Worm (Caenorhabditis elegans) whole organism, L1 larva: ENCODE results near the gene lite-1.

Experiments used
- C04F5.9 ChIP-seq: sonication (generic microtip); optimal IDR thresholded peaks from 2 replicates; lab custom pipeline; 2016; ENCODE audit warnings: missing genetic modification characterization, missing compliant biosample characterization
- C16A3.4 ChIP-seq: fragments of 150-350 bp; optimal IDR thresholded peaks from 2 replicates; lab custom pipeline; 2014; ENCODE audit warnings: missing biosample characterization, missing genetic modification characterization
- Y116A8C.19 ChIP-seq: sonication (generic microtip); optimal IDR thresholded peaks from 2 replicates; lab custom pipeline; 2016; ENCODE audit warnings: missing compliant biosample characterization, missing genetic modification characterization, borderline replicate concordance
- ceh-63 ChIP-seq: fragments of 200-800 bp; sonication (Bioruptor generic); optimal IDR thresholded peaks from 2 replicates; lab custom pipeline; 2018; ENCODE audit warnings: mild to moderate bottlenecking, missing genetic modification characterization, missing compliant biosample characterization
- ceh-82 ChIP-seq, 3 experiments: fragments of 150-350 bp in 1 of 3; sonication (generic microtip) in 2 of 3; optimal IDR thresholded peaks; 2 replicates each; lab custom pipeline; 2014 to 2017; ENCODE audit warnings: missing biosample characterization in 3 of 3, missing genetic modification characterization in 3 of 3
- ceh-88 ChIP-seq: fragments of 200-800 bp; sonication (Bioruptor generic); IDR thresholded peaks from 2 replicates; pipeline ENCODE4 v1.3.6; 2022; ENCODE audit warnings: missing genetic modification characterization, missing compliant biosample characterization
- ces-1 ChIP-seq: fragments of 150-350 bp; optimal IDR thresholded peaks from 2 replicates; lab custom pipeline; 2014; ENCODE audit warnings: missing biosample characterization, missing genetic modification reagents, missing genetic modification characterization
- dpl-1 ChIP-seq, 3 experiments: fragments of 150-350 bp in 2 of 3; sonication (generic microtip) in 1 of 3; optimal IDR thresholded peaks; 2 replicates each; lab custom pipeline; 2014 to 2017; ENCODE audit warnings: missing biosample characterization in 3 of 3, missing genetic modification characterization in 3 of 3, missing genetic modification reagents in 3 of 3
- dsc-1 ChIP-seq: sonication (generic microtip); optimal IDR thresholded peaks from 2 replicates; lab custom pipeline; 2016; ENCODE audit warnings: mild to moderate bottlenecking, missing genetic modification characterization, missing compliant biosample characterization
- efl-1 ChIP-seq, 4 experiments: fragments of 150-350 bp; optimal IDR thresholded peaks in 3 of 4; peaks in 1 of 4; 1 replicate in 1 of 4; 2 replicates in 3 of 4; lab custom pipeline; 2014; ENCODE audit warnings: missing biosample characterization in 2 of 4, missing genetic modification characterization in 2 of 4, missing genetic modification reagents in 2 of 4
- efl-3 ChIP-seq: fragments of 200-800 bp; sonication (Bioruptor generic); optimal IDR thresholded peaks from 2 replicates; lab custom pipeline; 2018; ENCODE audit warnings: mild to moderate bottlenecking, missing genetic modification characterization, missing compliant biosample characterization
- egl-13 ChIP-seq: sonication (generic microtip); optimal IDR thresholded peaks from 2 replicates; lab custom pipeline; 2016; ENCODE audit warnings: missing genotype, missing genetic modification reagents, missing genetic modification characterization, missing compliant biosample characterization
- egl-27 ChIP-seq, 2 experiments: fragments of 150-350 bp in 1 of 2; sonication (generic microtip); optimal IDR thresholded peaks; 3 replicates each; lab custom pipeline; 2017 to 2018; ENCODE audit warnings: missing biosample characterization in 2 of 2, missing genetic modification characterization in 2 of 2, missing genetic modification reagents in 2 of 2
- elt-2 ChIP-seq: sonication (generic microtip); optimal IDR thresholded peaks from 2 replicates; lab custom pipeline; 2016; ENCODE audit warnings: missing genetic modification characterization, mild to moderate bottlenecking, inconsistent platforms, missing compliant biosample characterization, missing genetic modification reagents
- ets-5 ChIP-seq: fragments of 200-800 bp; sonication (Bioruptor generic); IDR thresholded peaks from 2 replicates; pipeline ENCODE4 v1.3.6; 2022; ENCODE audit warnings: missing genetic modification characterization, missing compliant biosample characterization
- fkh-8 ChIP-seq: sonication (generic microtip); optimal IDR thresholded peaks from 2 replicates; lab custom pipeline; 2016; ENCODE audit warnings: mild to moderate bottlenecking, missing genetic modification characterization, missing compliant biosample characterization
- fos-1 ChIP-seq: fragments of 150-350 bp; optimal IDR thresholded peaks from 2 replicates; lab custom pipeline; 2014; ENCODE audit warnings: missing biosample characterization, missing genetic modification characterization
- grh-1 ChIP-seq: fragments of 200-800 bp; sonication (Bioruptor generic); IDR thresholded peaks from 2 replicates; pipeline ENCODE4 v1.3.6; 2022; ENCODE audit warnings: missing genetic modification reagents, missing genetic modification characterization, missing compliant biosample characterization
- hlh-17 ChIP-seq: fragments of 200-800 bp; sonication (Bioruptor generic); optimal IDR thresholded peaks from 2 replicates; lab custom pipeline; 2018; ENCODE audit warnings: missing genetic modification characterization, mild to moderate bottlenecking, missing compliant biosample characterization, moderate library complexity, borderline replicate concordance
- hpl-2 ChIP-seq: fragments of 150-350 bp; optimal IDR thresholded peaks from 2 replicates; lab custom pipeline; 2014; ENCODE audit warnings: missing biosample characterization, missing genetic modification reagents, missing genetic modification characterization
- isw-1 ChIP-seq: fragments of 200-800 bp; sonication (Bioruptor generic); IDR thresholded peaks from 2 replicates; pipeline ENCODE4 v1.3.6; 2022; ENCODE audit warnings: missing genetic modification characterization, missing compliant biosample characterization
- lin-13 ChIP-seq: fragments of 150-350 bp; optimal IDR thresholded peaks from 2 replicates; lab custom pipeline; 2014; ENCODE audit warnings: missing biosample characterization, missing genetic modification reagents, missing genetic modification characterization
- lin-15B ChIP-seq: fragments of 150-350 bp; sonication (generic microtip); optimal IDR thresholded peaks from 3 replicates; lab custom pipeline; 2014; ENCODE audit warnings: missing biosample characterization, missing genetic modification characterization
- lin-35 ChIP-seq, 2 experiments: fragments of 150-350 bp; optimal IDR thresholded peaks; 2 replicates each; lab custom pipeline; 2014; ENCODE audit warnings: missing biosample characterization in 2 of 2, missing genetic modification characterization in 2 of 2, missing genetic modification reagents in 2 of 2
- lin-39 ChIP-seq: fragments of 150-350 bp; optimal IDR thresholded peaks from 2 replicates; lab custom pipeline; 2014; ENCODE audit warnings: missing biosample characterization, missing genetic modification reagents, missing genetic modification characterization
- lir-3 ChIP-seq: sonication (generic microtip); optimal IDR thresholded peaks from 2 replicates; lab custom pipeline; 2016; ENCODE audit warnings: mild to moderate bottlenecking, missing genetic modification characterization, moderate library complexity, missing compliant biosample characterization; ENCODE audit not compliant: poor library complexity
- mab-9 ChIP-seq: fragments of 200-800 bp; sonication (Bioruptor generic); IDR thresholded peaks from 2 replicates; pipeline ENCODE4 v1.3.6; 2022; ENCODE audit warnings: missing genetic modification reagents, missing genetic modification characterization, missing compliant biosample characterization
- mef-2 ChIP-seq: fragments of 150-350 bp; optimal IDR thresholded peaks from 2 replicates; lab custom pipeline; 2014; ENCODE audit warnings: missing biosample characterization, missing genetic modification characterization
- nhr-11 ChIP-seq: fragments of 150-350 bp; optimal IDR thresholded peaks from 2 replicates; lab custom pipeline; 2014; ENCODE audit warnings: missing biosample characterization, missing genetic modification characterization
- nhr-19 ChIP-seq: fragments of 200-800 bp; sonication (Bioruptor generic); conservative IDR thresholded peaks from 2 replicates; pipeline ENCODE4 v1.3.6; 2022; ENCODE audit warnings: missing genetic modification characterization, missing compliant biosample characterization
- nhr-20 ChIP-seq: sonication (generic microtip); optimal IDR thresholded peaks from 2 replicates; lab custom pipeline; 2016; ENCODE audit warnings: mild to moderate bottlenecking, missing genetic modification characterization, missing compliant biosample characterization
- nhr-28 ChIP-seq: fragments of 150-350 bp; optimal IDR thresholded peaks from 2 replicates; lab custom pipeline; 2014; ENCODE audit warnings: missing biosample characterization, missing genetic modification characterization
- nhr-71 ChIP-seq: sonication (generic microtip); optimal IDR thresholded peaks from 2 replicates; lab custom pipeline; 2016; ENCODE audit warnings: mild to moderate bottlenecking, missing genetic modification characterization, moderate library complexity, missing compliant biosample characterization
- nhr-85 ChIP-seq: sonication (generic microtip); peaks from one replicate; lab custom pipeline; 2016; ENCODE audit warnings: missing genetic modification characterization, inconsistent platforms, missing compliant biosample characterization
- pag-3 ChIP-seq: sonication (generic microtip); optimal IDR thresholded peaks from 2 replicates; lab custom pipeline; 2017; ENCODE audit warnings: missing genetic modification characterization, mild to moderate bottlenecking, missing compliant biosample characterization, antibody characterized with exemption, borderline replicate concordance; ENCODE audit not compliant: insufficient read depth
- skn-1 ChIP-seq: fragments of 150-350 bp; optimal IDR thresholded peaks from 2 replicates; lab custom pipeline; 2014; ENCODE audit warnings: missing biosample characterization, missing genetic modification characterization
- snpc-4 ChIP-seq: fragments of 150-350 bp; optimal IDR thresholded peaks from 2 replicates; lab custom pipeline; 2014; ENCODE audit warnings: missing biosample characterization, missing genetic modification characterization
- sox-4 ChIP-seq: sonication (generic microtip); optimal IDR thresholded peaks from 2 replicates; lab custom pipeline; 2016; ENCODE audit warnings: missing genetic modification characterization, missing compliant biosample characterization
- sptf-1 ChIP-seq: fragments of 150-350 bp; optimal IDR thresholded peaks from 2 replicates; lab custom pipeline; 2014; ENCODE audit warnings: missing biosample characterization, missing genetic modification characterization
- sup-37 ChIP-seq: fragments of 200-800 bp; sonication (Bioruptor generic); optimal IDR thresholded peaks from 2 replicates; lab custom pipeline; 2018; ENCODE audit warnings: mild to moderate bottlenecking, missing genetic modification characterization, missing compliant biosample characterization
- swsn-7 ChIP-seq: sonication (generic microtip); optimal IDR thresholded peaks from 2 replicates; lab custom pipeline; 2016; ENCODE audit warnings: missing genetic modification characterization, missing compliant biosample characterization
- tbx-2 ChIP-seq: sonication (generic microtip); optimal IDR thresholded peaks from 2 replicates; lab custom pipeline; 2016; ENCODE audit warnings: missing genetic modification characterization, missing compliant biosample characterization
- tlp-1 ChIP-seq: fragments of 150-350 bp; optimal IDR thresholded peaks from 2 replicates; lab custom pipeline; 2014; ENCODE audit warnings: missing biosample characterization, missing genetic modification characterization
- unc-130 ChIP-seq: fragments of 150-350 bp; optimal IDR thresholded peaks from 2 replicates; lab custom pipeline; 2017; ENCODE audit warnings: missing biosample characterization, missing genetic modification characterization, inconsistent platforms
- unc-62 ChIP-seq: fragments of 150-350 bp; optimal IDR thresholded peaks from 2 replicates; lab custom pipeline; 2014; ENCODE audit warnings: missing biosample characterization, missing genetic modification reagents, missing genetic modification characterization
- unc-86 ChIP-seq: sonication (generic microtip); optimal IDR thresholded peaks from 2 replicates; lab custom pipeline; 2016; ENCODE audit warnings: missing genetic modification characterization, missing compliant biosample characterization
- unc-98 ChIP-seq: fragments of 200-800 bp; sonication (Bioruptor generic); IDR thresholded peaks from 2 replicates; pipeline ENCODE4 v1.3.6; 2022; ENCODE audit warnings: missing genetic modification characterization, missing compliant biosample characterization
- xbp-1 ChIP-seq: sonication (generic microtip); optimal IDR thresholded peaks from 2 replicates; lab custom pipeline; 2016; ENCODE audit warnings: missing genetic modification characterization, missing compliant biosample characterization
- zag-1 ChIP-seq: fragments of 150-350 bp; optimal IDR thresholded peaks from 2 replicates; lab custom pipeline; 2014; ENCODE audit warnings: missing biosample characterization, missing genetic modification characterization
- zip-4 ChIP-seq: fragments of 200-800 bp; sonication (Bioruptor generic); optimal IDR thresholded peaks from 2 replicates; lab custom pipeline; 2018; ENCODE audit warnings: mild to moderate bottlenecking, missing genetic modification characterization, moderate library complexity, missing compliant biosample characterization
- ztf-4 ChIP-seq: fragments of 150-350 bp; optimal IDR thresholded peaks from 2 replicates; lab custom pipeline; 2014; ENCODE audit warnings: missing biosample characterization, missing genetic modification characterization

Gene lite-1

ce11 chrX:6251947-6252617, 21.5 kb upstream of the lite-1 start (continued):
- peak; percentile 17 for TF ChIP-seq sup-37 (GFP tag; lab: Kevin White, UChicago)
- TF ChIP-seq xbp-1 (tag; lab: Kevin White, UChicago) = peak; percentile 62
- TF ChIP-seq ces-1 (GFP tag; lab: Kevin White, UChicago) = no peak
- no peak for TF ChIP-seq zip-4
- TF ChIP-seq ceh-63 = no peak
- no peak for TF ChIP-seq sptf-1 (tag; lab: Kevin White, UChicago)
- TF ChIP-seq isw-1 (GFP tag; lab: Robert Waterston, UW) = no peak
- TF ChIP-seq tlp-1 = no peak
- TF ChIP-seq dsc-1 (tag; lab: Kevin White, UChicago) = peak; percentile 66
- no peak for TF ChIP-seq nhr-28 (tag; lab: Kevin White, UChicago)
- peak; percentile 38 for TF ChIP-seq unc-86 (tag; lab: Kevin White, UChicago)
- TF ChIP-seq tbx-2 (tag; lab: Kevin White, UChicago) = peak; percentile 28
- TF ChIP-seq nhr-20 (tag; lab: Kevin White, UChicago) = peak; percentile 33
- peak; percentile 14 for TF ChIP-seq unc-130 (tag; lab: Kevin White, UChicago)
- no peak for TF ChIP-seq hpl-2 (GFP tag; lab: Kevin White, UChicago)
- TF ChIP-seq efl-3 (GFP tag; lab: Kevin White, UChicago) = no peak
- peak; percentile 64 for TF ChIP-seq ceh-88
- no peak for TF ChIP-seq unc-62 (GFP tag; lab: Kevin White, UChicago)
- no peak for TF ChIP-seq lin-15B (tag; lab: Kevin White, UChicago)
- TF ChIP-seq nhr-19 = peak; percentile 62
- TF ChIP-seq ets-5 = no peak
- TF ChIP-seq nhr-11 (tag; lab: Kevin White, UChicago) = no peak
- no peak for TF ChIP-seq lin-39
- TF ChIP-seq grh-1 (GFP tag; lab: Robert Waterston, UW) = 0 out of 2 replicates have a peak, but pooled peaks have one; percentile 40
- TF ChIP-seq C16A3.4 (tag; lab: Kevin White, UChicago) = no peak
- no peak for TF ChIP-seq egl-27 (tag; optimal IDR thresholded peaks at IDR 0.05; lab: Kevin White, UChicago)
- TF ChIP-seq pag-3 (tag; lab: Kevin White, UChicago) = no peak
- TF ChIP-seq elt-2 (tag; lab: Kevin White, UChicago) = peak; percentile 64
- no peak for TF ChIP-seq hlh-17 (GFP tag; lab: Kevin White, UChicago)
- TF ChIP-seq dpl-1 (GFP tag; optimal IDR thresholded peaks at IDR 0.05; lab: Kevin White, UChicago) = no peak
- TF ChIP-seq egl-13 (tag; lab: Kevin White, UChicago) = no peak
- TF ChIP-seq nhr-71 (tag; lab: Kevin White, UChicago) = peak; percentile 76
- TF ChIP-seq ztf-4 (tag; lab: Kevin White, UChicago) = peak; percentile 32
- peak; percentile 16 to 48 (median 39) for TF ChIP-seq ceh-82 (tag; optimal IDR thresholded peaks at IDR 0.05; lab: Kevin White, UChicago)
- peak; percentile 49 for TF ChIP-seq swsn-7
- TF ChIP-seq fos-1 (tag; lab: Kevin White, UChicago) = peak; percentile 22
- TF ChIP-seq snpc-4 (tag; lab: Kevin White, UChicago) = no peak
- peak; percentile 5 for TF ChIP-seq lir-3 (tag; lab: Kevin White, UChicago)
- TF ChIP-seq skn-1 (tag; lab: Kevin White, UChicago) = no peak
- TF ChIP-seq sox-4 (tag; lab: Kevin White, UChicago) = no peak
- TF ChIP-seq efl-1 (optimal IDR thresholded peaks at IDR 0.05; lab: Kevin White, UChicago) = peak; percentile 21 to 23
- TF ChIP-seq efl-1 (GFP tag; optimal IDR thresholded peaks at IDR 0.05 in 1 of 2; lab: Kevin White, UChicago) = no peak
- TF ChIP-seq mef-2 (tag; lab: Kevin White, UChicago) = no peak
- peak; percentile 29; the same call in 1 of the 2 replicates for TF ChIP-seq mab-9 (GFP tag; lab: Robert Waterston, UW)
- peak; percentile 12 to 61 for TF ChIP-seq lin-35 (GFP tag; optimal IDR thresholded peaks at IDR 0.05; lab: Kevin White, UChicago)
- TF ChIP-seq lin-13 (GFP tag; lab: Kevin White, UChicago) = no peak
- TF ChIP-seq fkh-8 (tag; lab: Kevin White, UChicago) = peak; percentile 52
- no peak for TF ChIP-seq C04F5.9
- TF ChIP-seq nhr-85 (tag; lab: Kevin White, UChicago) = peak; percentile 88
- TF ChIP-seq unc-98 = no peak
- TF ChIP-seq zag-1 (tag; lab: Kevin White, UChicago) = no peak
- TF ChIP-seq Y116A8C.19 (tag; lab: Kevin White, UChicago) = no peak
